Worm (Caenorhabditis elegans) whole organism, L1 larva: ENCODE data around the gene F26D2.3.

Experiments used
- C16A3.4 ChIP-seq: fragments of 150-350 bp; optimal IDR thresholded peaks from 2 replicates; lab custom pipeline; 2014; ENCODE audit warnings: missing biosample characterization, missing genetic modification characterization
- F16B12.6 ChIP-seq: fragments of 150-350 bp; optimal IDR thresholded peaks from 2 replicates; lab custom pipeline; 2014; ENCODE audit warnings: missing biosample characterization, missing genetic modification characterization
- aly-2 ChIP-seq: fragments of 150-350 bp; optimal IDR thresholded peaks from 2 replicates; lab custom pipeline; 2014; ENCODE audit warnings: missing biosample characterization, missing genetic modification characterization
- ama-1 ChIP-seq: fragments of 150-350 bp; optimal IDR thresholded peaks from 2 replicates; lab custom pipeline; 2014
- blmp-1 ChIP-seq: fragments of 150-350 bp; optimal IDR thresholded peaks from 2 replicates; lab custom pipeline; 2014; ENCODE audit warnings: missing biosample characterization, missing genetic modification characterization
- ceh-90 ChIP-seq: sonication (generic microtip); optimal IDR thresholded peaks from 2 replicates; lab custom pipeline; 2016; ENCODE audit warnings: missing genetic modification characterization, missing compliant biosample characterization
- ces-1 ChIP-seq: fragments of 150-350 bp; optimal IDR thresholded peaks from 2 replicates; lab custom pipeline; 2014; ENCODE audit warnings: missing biosample characterization, missing genetic modification reagents, missing genetic modification characterization
- dpl-1 ChIP-seq, 3 experiments: fragments of 150-350 bp in 2 of 3; sonication (generic microtip) in 1 of 3; optimal IDR thresholded peaks; 2 replicates each; lab custom pipeline; 2014 to 2017; ENCODE audit warnings: missing biosample characterization in 3 of 3, missing genetic modification characterization in 3 of 3, missing genetic modification reagents in 3 of 3
- dsc-1 ChIP-seq: sonication (generic microtip); optimal IDR thresholded peaks from 2 replicates; lab custom pipeline; 2016; ENCODE audit warnings: mild to moderate bottlenecking, missing genetic modification characterization, missing compliant biosample characterization
- elt-2 ChIP-seq: sonication (generic microtip); optimal IDR thresholded peaks from 2 replicates; lab custom pipeline; 2016; ENCODE audit warnings: missing genetic modification characterization, mild to moderate bottlenecking, inconsistent platforms, missing compliant biosample characterization, missing genetic modification reagents
- elt-3 ChIP-seq, 6 experiments: fragments of 150-350 bp in 1 of 6; sonication (generic microtip); optimal IDR thresholded peaks; 2 replicates each; lab custom pipeline; 2017 to 2018; ENCODE audit warnings: missing biosample characterization in 6 of 6, missing genetic modification characterization in 6 of 6, inconsistent platforms in 1 of 6
- ets-5 ChIP-seq: fragments of 200-800 bp; sonication (Bioruptor generic); IDR thresholded peaks from 2 replicates; pipeline ENCODE4 v1.3.6; 2022; ENCODE audit warnings: missing genetic modification characterization, missing compliant biosample characterization
- fkh-10 ChIP-seq: sonication (generic microtip); optimal IDR thresholded peaks from 2 replicates; lab custom pipeline; 2017; ENCODE audit warnings: missing biosample characterization, missing genetic modification reagents, missing genetic modification characterization
- fkh-8 ChIP-seq: sonication (generic microtip); optimal IDR thresholded peaks from 2 replicates; lab custom pipeline; 2016; ENCODE audit warnings: mild to moderate bottlenecking, missing genetic modification characterization, missing compliant biosample characterization
- grh-1 ChIP-seq: fragments of 200-800 bp; sonication (Bioruptor generic); IDR thresholded peaks from 2 replicates; pipeline ENCODE4 v1.3.6; 2022; ENCODE audit warnings: missing genetic modification reagents, missing genetic modification characterization, missing compliant biosample characterization
- hlh-17 ChIP-seq: fragments of 200-800 bp; sonication (Bioruptor generic); optimal IDR thresholded peaks from 2 replicates; lab custom pipeline; 2018; ENCODE audit warnings: missing genetic modification characterization, mild to moderate bottlenecking, missing compliant biosample characterization, moderate library complexity, borderline replicate concordance
- hlh-4 ChIP-seq: sonication (generic microtip); optimal IDR thresholded peaks from 2 replicates; lab custom pipeline; 2016; ENCODE audit warnings: mild to moderate bottlenecking, missing genetic modification characterization, missing compliant biosample characterization
- irx-1 ChIP-seq: sonication (generic microtip); optimal IDR thresholded peaks from 2 replicates; lab custom pipeline; 2016; ENCODE audit warnings: missing genetic modification characterization, missing compliant biosample characterization
- isw-1 ChIP-seq: fragments of 200-800 bp; sonication (Bioruptor generic); IDR thresholded peaks from 2 replicates; pipeline ENCODE4 v1.3.6; 2022; ENCODE audit warnings: missing genetic modification characterization, missing compliant biosample characterization
- jun-1 ChIP-seq: fragments of 150-350 bp; optimal IDR thresholded peaks from 2 replicates; lab custom pipeline; 2014; ENCODE audit warnings: missing biosample characterization, missing genetic modification reagents, missing genetic modification characterization
- lin-13 ChIP-seq: fragments of 150-350 bp; optimal IDR thresholded peaks from 2 replicates; lab custom pipeline; 2014; ENCODE audit warnings: missing biosample characterization, missing genetic modification reagents, missing genetic modification characterization
- lin-14 ChIP-seq: fragments of 200-800 bp; sonication (Bioruptor generic); optimal IDR thresholded peaks from 2 replicates; lab custom pipeline; 2018; ENCODE audit warnings: mild to moderate bottlenecking, missing genetic modification characterization, moderate library complexity, missing compliant biosample characterization
- lin-15B ChIP-seq: fragments of 150-350 bp; sonication (generic microtip); optimal IDR thresholded peaks from 3 replicates; lab custom pipeline; 2014; ENCODE audit warnings: missing biosample characterization, missing genetic modification characterization
- lin-35 ChIP-seq, 2 experiments: fragments of 150-350 bp; optimal IDR thresholded peaks; 2 replicates each; lab custom pipeline; 2014; ENCODE audit warnings: missing biosample characterization in 2 of 2, missing genetic modification characterization in 2 of 2, missing genetic modification reagents in 2 of 2
- lsy-2 ChIP-seq, 2 experiments: fragments of 150-350 bp; optimal IDR thresholded peaks; 2 replicates each; lab custom pipeline; 2014; ENCODE audit warnings: missing biosample characterization in 2 of 2, missing genetic modification characterization in 2 of 2
- mab-9 ChIP-seq: fragments of 200-800 bp; sonication (Bioruptor generic); IDR thresholded peaks from 2 replicates; pipeline ENCODE4 v1.3.6; 2022; ENCODE audit warnings: missing genetic modification reagents, missing genetic modification characterization, missing compliant biosample characterization
- mdl-1 ChIP-seq, 2 experiments: fragments of 150-350 bp; optimal IDR thresholded peaks; 2 replicates each; lab custom pipeline; 2014 to 2017; ENCODE audit warnings: missing biosample characterization in 2 of 2, missing genetic modification characterization in 2 of 2, inconsistent platforms in 1 of 2
- mep-1 ChIP-seq: fragments of 150-350 bp; optimal IDR thresholded peaks from 2 replicates; lab custom pipeline; 2014; ENCODE audit warnings: missing biosample characterization, missing genetic modification characterization
- nhr-19 ChIP-seq: fragments of 200-800 bp; sonication (Bioruptor generic); conservative IDR thresholded peaks from 2 replicates; pipeline ENCODE4 v1.3.6; 2022; ENCODE audit warnings: missing genetic modification characterization, missing compliant biosample characterization
- nhr-28 ChIP-seq: fragments of 150-350 bp; optimal IDR thresholded peaks from 2 replicates; lab custom pipeline; 2014; ENCODE audit warnings: missing biosample characterization, missing genetic modification characterization
- nhr-47 ChIP-seq: sonication (generic microtip); optimal IDR thresholded peaks from 2 replicates; lab custom pipeline; 2016; ENCODE audit warnings: mild to moderate bottlenecking, missing genetic modification characterization, moderate library complexity, missing compliant biosample characterization
- nhr-76 ChIP-seq: sonication (generic microtip); optimal IDR thresholded peaks from 2 replicates; lab custom pipeline; 2017; ENCODE audit warnings: missing biosample characterization, missing genetic modification characterization
- nhr-77 ChIP-seq: fragments of 150-350 bp; optimal IDR thresholded peaks from 2 replicates; lab custom pipeline; 2014; ENCODE audit warnings: missing biosample characterization, missing genetic modification characterization
- skn-1 ChIP-seq: fragments of 150-350 bp; optimal IDR thresholded peaks from 2 replicates; lab custom pipeline; 2014; ENCODE audit warnings: missing biosample characterization, missing genetic modification characterization
- snpc-4 ChIP-seq: fragments of 150-350 bp; optimal IDR thresholded peaks from 2 replicates; lab custom pipeline; 2014; ENCODE audit warnings: missing biosample characterization, missing genetic modification characterization
- snu-23 ChIP-seq: sonication (generic microtip); optimal IDR thresholded peaks from 2 replicates; lab custom pipeline; 2016; ENCODE audit warnings: missing genetic modification characterization, missing compliant biosample characterization
- sptf-1 ChIP-seq: fragments of 150-350 bp; optimal IDR thresholded peaks from 2 replicates; lab custom pipeline; 2014; ENCODE audit warnings: missing biosample characterization, missing genetic modification characterization
- sup-37 ChIP-seq: fragments of 200-800 bp; sonication (Bioruptor generic); optimal IDR thresholded peaks from 2 replicates; lab custom pipeline; 2018; ENCODE audit warnings: mild to moderate bottlenecking, missing genetic modification characterization, missing compliant biosample characterization
- swsn-7 ChIP-seq: sonication (generic microtip); optimal IDR thresholded peaks from 2 replicates; lab custom pipeline; 2016; ENCODE audit warnings: missing genetic modification characterization, missing compliant biosample characterization
- unc-130 ChIP-seq: fragments of 150-350 bp; optimal IDR thresholded peaks from 2 replicates; lab custom pipeline; 2017; ENCODE audit warnings: missing biosample characterization, missing genetic modification characterization, inconsistent platforms
- unc-30 ChIP-seq: sonication (generic microtip); optimal IDR thresholded peaks from 2 replicates; lab custom pipeline; 2017; ENCODE audit warnings: missing biosample characterization, missing genetic modification characterization
- unc-62 ChIP-seq: fragments of 150-350 bp; optimal IDR thresholded peaks from 2 replicates; lab custom pipeline; 2014; ENCODE audit warnings: missing biosample characterization, missing genetic modification reagents, missing genetic modification characterization
- unc-86 ChIP-seq: sonication (generic microtip); optimal IDR thresholded peaks from 2 replicates; lab custom pipeline; 2016; ENCODE audit warnings: missing genetic modification characterization, missing compliant biosample characterization

The F26D2.3 gene

ce11 chrV:16445676-16446075 is 37.9 kb downstream of the F26D2.3 start, which contains the start of gene T08G3.6:
Gene T08G3.6 (plus strand): TSS chrV:16445976.
- TF ChIP-seq unc-130 (tag; lab: Kevin White, UChicago), result no peak
- no peak for TF ChIP-seq lsy-2 (tag; optimal IDR thresholded peaks at IDR 0.05; lab: Kevin White, UChicago)
- TF ChIP-seq nhr-47 (tag; lab: Kevin White, UChicago), result no peak
- TF ChIP-seq, all 84 proteins: peak for 0

DNA sequence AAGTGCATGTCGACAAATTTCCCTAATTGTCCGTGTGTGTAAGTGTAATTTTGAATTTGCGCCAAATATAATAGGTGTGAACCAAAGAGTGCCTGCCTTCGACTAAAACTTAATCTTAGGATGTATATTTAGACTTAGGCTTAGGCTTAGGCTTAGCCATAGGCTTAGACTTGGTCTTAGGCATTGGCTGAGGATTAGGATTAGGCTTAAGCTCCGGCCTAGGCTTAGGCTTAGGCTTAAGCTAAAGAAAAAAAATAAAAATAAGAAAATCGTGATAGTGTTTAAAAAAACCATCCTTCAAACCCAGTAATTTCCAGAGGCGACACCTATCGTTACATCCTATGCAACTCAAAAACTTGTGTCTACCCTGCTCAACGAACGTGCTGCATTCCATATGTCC is 38.4 kb downstream of the F26D2.3 start:
- no peak for TF ChIP-seq jun-1 (tag; lab: Kevin White, UChicago)
- TF ChIP-seq F16B12.6 (tag; lab: Kevin White, UChicago), result no peak
- no peak for TF ChIP-seq sup-37 (GFP tag; lab: Kevin White, UChicago)
- TF ChIP-seq nhr-28 (tag; lab: Kevin White, UChicago), result no peak
- no peak for TF ChIP-seq ceh-90
- no peak for TF ChIP-seq isw-1 (GFP tag; lab: Robert Waterston, UW)
- TF ChIP-seq sptf-1 (tag; lab: Kevin White, UChicago), result no peak
- no peak for TF ChIP-seq dsc-1 (tag; lab: Kevin White, UChicago)
- no peak for TF ChIP-seq lin-15B (tag; lab: Kevin White, UChicago)
- no peak for TF ChIP-seq unc-86 (tag; lab: Kevin White, UChicago)

- TF ChIP-seq blmp-1 (tag; lab: Kevin White, UChicago) (no peak), nhr-76 (tag; lab: Kevin White, UChicago) (no peak), ces-1 (GFP tag; lab: Kevin White, UChicago) (no peak), lin-15B (tag; lab: Kevin White, UChicago) (no peak), nhr-19 (GFP tag; lab: Robert Waterston, UW) (no peak), hlh-17 (GFP tag; lab: Kevin White, UChicago) (no peak), swsn-7 (tag; lab: Kevin White, UChicago) (no peak), snpc-4 (no peak), ama-1 (lab: Kevin White, UChicago) (no peak), unc-62 (GFP tag; lab: Kevin White, UChicago) (no peak), lin-35 (GFP tag; optimal IDR thresholded peaks at IDR 0.05; lab: Kevin White, UChicago) (no peak), isw-1 (GFP tag; lab: Robert Waterston, UW) (no peak), irx-1 (no peak), mab-9 (no peak), grh-1 (GFP tag; lab: Robert Waterston, UW) (no peak)
Observed at ce11 chrV:16447735-16448134, 40.0 kb downstream of the F26D2.3 start, which contains the start of gene T08G3.13. Gene T08G3.13 (plus strand): TSS chrV:16448035.

DNA sequence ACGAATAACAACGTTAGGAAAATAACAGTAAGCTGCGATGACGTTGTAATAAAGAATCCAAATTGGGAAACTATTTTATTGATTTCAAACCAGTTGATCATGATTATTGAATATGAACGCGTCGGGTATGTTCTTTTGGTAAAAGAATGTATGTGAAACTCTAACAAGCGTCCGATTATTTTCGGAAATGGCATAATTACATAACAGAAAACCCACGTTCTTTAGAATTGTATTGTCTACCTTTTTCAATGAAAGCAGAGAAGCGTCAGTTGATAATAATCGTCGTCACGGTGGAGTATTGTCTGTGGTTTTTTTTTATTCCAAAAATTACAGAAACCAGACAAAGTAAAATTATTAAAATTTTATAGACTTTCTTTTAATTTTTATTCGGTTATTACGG is 47.3 kb downstream of the F26D2.3 start, which contains the start of gene str-14:
TSS of gene str-14 (minus strand) at position 101 of the 400 bp plus-strand sequence.
- no peak for TF ChIP-seq aly-2 (tag; lab: Kevin White, UChicago)
- TF ChIP-seq hlh-4 (tag; lab: Kevin White, UChicago), result no peak
- TF ChIP-seq snu-23 (GFP tag; lab: Kevin White, UChicago), result no peak
- no peak for TF ChIP-seq dpl-1 (GFP tag; optimal IDR thresholded peaks at IDR 0.05; lab: Kevin White, UChicago)
- TF ChIP-seq elt-3 (tag; optimal IDR thresholded peaks at IDR 0.05; lab: Kevin White, UChicago), result no peak
- TF ChIP-seq sup-37 (GFP tag; lab: Kevin White, UChicago), result no peak
- TF ChIP-seq lin-35 (GFP tag; optimal IDR thresholded peaks at IDR 0.05; lab: Kevin White, UChicago), result no peak
- TF ChIP-seq mdl-1 (tag; optimal IDR thresholded peaks at IDR 0.05; lab: Kevin White, UChicago), result no peak
- no peak for TF ChIP-seq unc-130 (tag; lab: Kevin White, UChicago)
- no peak for TF ChIP-seq nhr-76 (tag; lab: Kevin White, UChicago)
- TF ChIP-seq ama-1 (lab: Kevin White, UChicago), result no peak
- TF ChIP-seq snpc-4, result no peak
- TF ChIP-seq hlh-17 (GFP tag; lab: Kevin White, UChicago), result no peak
- TF ChIP-seq ets-5 (GFP tag; lab: Robert Waterston, UW), result no peak
- TF ChIP-seq fkh-8 (tag; lab: Kevin White, UChicago), result no peak

ce11 chrV:16458714-16459113 is 51.0 kb downstream of the F26D2.3 start, which contains the start of gene str-15:
Gene str-15 (minus strand): TSS chrV:16458814.
- TF ChIP-seq mep-1 (tag; lab: Kevin White, UChicago) (no peak), skn-1 (no peak), lin-14 (GFP tag; lab: Kevin White, UChicago) (no peak), C16A3.4 (no peak), elt-2 (tag; lab: Kevin White, UChicago) (no peak), nhr-47 (tag; lab: Kevin White, UChicago) (no peak), ces-1 (GFP tag; lab: Kevin White, UChicago) (no peak), ama-1 (lab: Kevin White, UChicago) (no peak), unc-30 (tag; lab: Kevin White, UChicago) (no peak), nhr-77 (tag; lab: Kevin White, UChicago) (no peak), dsc-1 (tag; lab: Kevin White, UChicago) (no peak), irx-1 (no peak), lin-13 (GFP tag; lab: Kevin White, UChicago) (no peak), elt-3 (tag; optimal IDR thresholded peaks at IDR 0.05; lab: Kevin White, UChicago) (no peak), jun-1 (tag; lab: Kevin White, UChicago) (no peak), fkh-8 (tag; lab: Kevin White, UChicago) (no peak), fkh-10 (GFP tag; lab: Kevin White, UChicago) (no peak)
